Fruit fly (Drosophila melanogaster): Measurements from ENCODE around the gene mtSSB.

Gene mtSSB

DNA sequence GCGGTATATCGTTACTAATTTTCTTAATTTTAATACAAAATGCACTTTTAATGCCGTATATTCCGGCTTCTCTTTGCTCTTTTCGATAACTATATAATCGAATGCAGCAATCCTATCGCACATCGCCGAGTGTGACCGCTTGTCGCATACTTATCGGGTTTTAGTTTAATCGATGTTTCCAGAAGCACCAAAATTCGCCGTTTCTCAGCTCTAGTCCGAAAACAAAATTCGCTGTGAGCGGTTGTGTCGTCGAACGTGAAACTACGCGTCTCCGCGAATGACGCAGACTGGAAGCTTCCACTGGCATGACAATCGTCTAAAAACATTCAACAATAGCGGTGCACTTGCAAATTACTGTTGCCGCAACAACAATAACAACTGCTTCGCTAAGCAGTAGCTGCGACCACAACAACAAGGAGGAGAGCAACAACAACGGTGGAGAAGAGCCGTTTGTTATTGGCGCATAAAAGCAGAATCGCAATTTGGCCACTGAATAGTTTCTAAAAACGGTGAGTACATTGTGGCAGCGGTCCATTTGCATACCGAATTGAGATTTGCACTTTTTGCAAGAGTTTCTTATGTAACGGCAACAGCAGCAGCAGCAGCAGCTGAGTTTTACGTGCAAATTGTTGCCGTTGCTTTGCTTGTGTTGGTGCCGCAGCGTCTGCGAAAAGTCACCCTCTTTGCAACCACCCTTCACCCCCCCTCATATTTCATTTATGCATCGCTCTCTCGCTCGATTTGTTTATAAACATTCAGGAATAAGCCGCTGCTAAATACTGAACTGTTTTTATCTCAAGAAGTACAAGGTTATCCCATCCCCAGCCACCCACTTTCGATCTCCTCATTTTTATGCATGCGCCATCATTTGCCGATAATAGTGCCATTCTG lies 18.0 kb downstream of the mtSSB start, which contains the start of gene sra (continued):
- no peak for TF ChIP-seq CG5953 (GFP tag; IDR thresholded peaks at IDR 0.05)
- TF ChIP-seq CG13424 (tag; optimal IDR thresholded peaks at IDR 0.05): peak; percentile 29
- peak; percentile 30 for TF ChIP-seq CrebB (tag; optimal IDR thresholded peaks at IDR 0.05)
- TF ChIP-seq CG8944 (GFP tag; optimal IDR thresholded peaks at IDR 0.05): no peak
- no peak for TF ChIP-seq btn (GFP tag; optimal IDR thresholded peaks at IDR 0.05)
- no peak for TF ChIP-seq Abd-B (GFP tag; optimal IDR thresholded peaks at IDR 0.05)
- peak; percentile 59; the same call in 1 of the 2 replicates for TF ChIP-seq CG3847 (GFP tag; IDR thresholded peaks at IDR 0.05)
- no peak for TF ChIP-seq CG12219 (GFP tag; optimal IDR thresholded peaks at IDR 0.05)
- no peak for TF ChIP-seq Neu2 (GFP tag; optimal IDR thresholded peaks at IDR 0.05; ENCODE audit: borderline replicate concordance)
- no peak for TF ChIP-seq D (optimal IDR thresholded peaks at IDR 0.05)
- TF ChIP-seq D (GFP tag; optimal IDR thresholded peaks at IDR 0.05): no peak
- TF ChIP-seq CG9797 (GFP tag; optimal IDR thresholded peaks at IDR 0.05): peak; percentile 91
- TF ChIP-seq pb (GFP tag; optimal IDR thresholded peaks at IDR 0.05): no peak
- no peak for TF ChIP-seq pnt (GFP tag; optimal IDR thresholded peaks at IDR 0.05)
- TF ChIP-seq gcm2 (GFP tag; optimal IDR thresholded peaks at IDR 0.05): peak; percentile 29
- peak; percentile 36; the same call in 1 of the 2 replicates for TF ChIP-seq Xrp1 (GFP tag; IDR thresholded peaks at IDR 0.05)
- no peak for TF ChIP-seq otp (GFP tag; IDR thresholded peaks at IDR 0.05)
- no peak for TF ChIP-seq CG9437 (GFP tag; optimal IDR thresholded peaks at IDR 0.05)
- TF ChIP-seq sob (GFP tag; IDR thresholded peaks at IDR 0.05): peak; percentile 13; the same call in 1 of the 2 replicates
- TF ChIP-seq dpn (GFP tag; optimal IDR thresholded peaks at IDR 0.05): peak; percentile 43 to 44
- TF ChIP-seq ATbp (GFP tag; optimal IDR thresholded peaks at IDR 0.05): no peak
- no peak for TF ChIP-seq CG17612 (GFP tag; IDR thresholded peaks at IDR 0.05)
- peak; percentile 29 for TF ChIP-seq Meics (GFP tag; optimal IDR thresholded peaks at IDR 0.05)
- TF ChIP-seq fd64A (GFP tag; optimal IDR thresholded peaks at IDR 0.05): no peak
- TF ChIP-seq CG10462 (GFP tag; optimal IDR thresholded peaks at IDR 0.05): no peak
- TF ChIP-seq da (GFP tag; optimal IDR thresholded peaks at IDR 0.05): no peak
- TF ChIP-seq CG14860 (GFP tag; IDR thresholded peaks at IDR 0.05; ENCODE audit: partially characterized antibody): peak; percentile 94
- no peak for TF ChIP-seq CG16863 (GFP tag; optimal IDR thresholded peaks at IDR 0.05)
- TF ChIP-seq CG3163 (GFP tag; optimal IDR thresholded peaks at IDR 0.05): peak; percentile 54
- no peak for TF ChIP-seq eve (GFP tag; optimal IDR thresholded peaks at IDR 0.05)
- no peak for TF ChIP-seq psq (GFP tag; optimal IDR thresholded peaks at IDR 0.05)
- peak; percentile 70 for TF ChIP-seq kay (GFP tag; optimal IDR thresholded peaks at IDR 0.05)
- TF ChIP-seq crc (GFP tag; optimal IDR thresholded peaks at IDR 0.05): no peak
- TF ChIP-seq tio (GFP tag; optimal IDR thresholded peaks at IDR 0.05): no peak
- no peak for TF ChIP-seq CG5245 (GFP tag; optimal IDR thresholded peaks at IDR 0.05)
- no peak for TF ChIP-seq CG32772 (GFP tag; IDR thresholded peaks at IDR 0.05)
- peak; percentile 98 for TF ChIP-seq amos (GFP tag; IDR thresholded peaks at IDR 0.05; ENCODE audit: partially characterized antibody)
- TF ChIP-seq CG30403 (GFP tag; optimal IDR thresholded peaks at IDR 0.05): peak; percentile 7
- no peak for TF ChIP-seq fd3F (GFP tag; optimal IDR thresholded peaks at IDR 0.05)
- peak; percentile 25 for TF ChIP-seq Fer3 (tag; optimal IDR thresholded peaks at IDR 0.05)
- TF ChIP-seq HmgZ (tag; optimal IDR thresholded peaks at IDR 0.05): peak; percentile 81
- peak; percentile 18; the same call in 1 of the 2 replicates for TF ChIP-seq CG10366 (GFP tag; IDR thresholded peaks at IDR 0.05)
- peak; percentile 79 for TF ChIP-seq CG2116 (GFP tag; optimal IDR thresholded peaks at IDR 0.05)
- TF ChIP-seq Antp (GFP tag; optimal IDR thresholded peaks at IDR 0.05): peak; percentile 44
- no peak for TF ChIP-seq CG6765 (GFP tag; optimal IDR thresholded peaks at IDR 0.05)
- TF ChIP-seq Hr39 (optimal IDR thresholded peaks at IDR 0.05): no peak
- no peak for TF ChIP-seq CG4730 (GFP tag; IDR thresholded peaks at IDR 0.05)
- 0 out of 3 replicates have a peak, but pooled peaks have one; percentile 21 for TF ChIP-seq so (GFP tag; IDR thresholded peaks at IDR 0.05)
- TF ChIP-seq Bgb (GFP tag; IDR thresholded peaks at IDR 0.05; ENCODE audit: partially characterized antibody): peak; percentile 99
- peak; percentile 14 for TF ChIP-seq CG15269 (tag; optimal IDR thresholded peaks at IDR 0.05)

Measured in whole organism, embryonic.